Worm (Caenorhabditis elegans) whole organism, L4 larva: ENCODE data around the gene srd-46.

Experiments used
- F37D6.2 ChIP-seq: sonication (generic microtip); optimal IDR thresholded peaks from 2 replicates; lab custom pipeline; 2016; ENCODE audit warnings: mild to moderate bottlenecking, missing genetic modification characterization, missing compliant biosample characterization
- F49E8.2 ChIP-seq: sonication (generic microtip); optimal IDR thresholded peaks from 2 replicates; lab custom pipeline; 2016; ENCODE audit warnings: missing compliant biosample characterization, mild to moderate bottlenecking, missing genetic modification characterization, borderline replicate concordance
- Y105C5A.15 ChIP-seq: fragments of 200-800 bp; sonication (Bioruptor generic); IDR thresholded peaks from 2 replicates; pipeline ENCODE4 v1.3.6; 2022; ENCODE audit warnings: missing genetic modification characterization, missing compliant biosample characterization
- Y48G9A.11 ChIP-seq: fragments of 200-800 bp; sonication (Bioruptor generic); IDR thresholded peaks from 2 replicates; pipeline ENCODE4 v1.3.6; 2022; ENCODE audit warnings: missing genetic modification reagents, missing genetic modification characterization, missing compliant biosample characterization
- ZK337.2 ChIP-seq: fragments of 200-800 bp; sonication (Bioruptor generic); IDR thresholded peaks from 2 replicates; pipeline ENCODE4 v1.3.6; 2022; ENCODE audit warnings: missing genetic modification reagents, missing genetic modification characterization, missing compliant biosample characterization
- aha-1 ChIP-seq: fragments of 150-350 bp; peaks from one replicate; lab custom pipeline; 2014; ENCODE audit warnings: missing biosample characterization, missing genetic modification characterization
- aly-2 ChIP-seq: sonication (generic microtip); optimal IDR thresholded peaks from 2 replicates; lab custom pipeline; 2018; ENCODE audit warnings: missing biosample characterization, missing genetic modification characterization
- ceh-20 ChIP-seq: fragments of 200-800 bp; sonication (Bioruptor generic); IDR thresholded peaks from 2 replicates; pipeline ENCODE4 v1.3.6; 2022; ENCODE audit warnings: missing genetic modification reagents, missing genetic modification characterization, missing compliant biosample characterization
- ceh-28 ChIP-seq: fragments of 150-350 bp; optimal IDR thresholded peaks from 2 replicates; lab custom pipeline; 2014; ENCODE audit warnings: missing biosample characterization, missing genetic modification reagents, missing genetic modification characterization
- ceh-32 ChIP-seq: sonication (generic microtip); optimal IDR thresholded peaks from 2 replicates; lab custom pipeline; 2016; ENCODE audit warnings: mild to moderate bottlenecking, missing genetic modification characterization, missing compliant biosample characterization; ENCODE audit not compliant: poor library complexity
- ceh-44 ChIP-seq: fragments of 200-800 bp; sonication (Bioruptor generic); IDR thresholded peaks from 2 replicates; pipeline ENCODE4 v1.3.6; 2022; ENCODE audit warnings: missing genetic modification reagents, missing genetic modification characterization, missing compliant biosample characterization
- daf-16 ChIP-seq, 3 experiments: sonication (generic microtip); optimal IDR thresholded peaks; 2 replicates each; lab custom pipeline; 2016 to 2017; ENCODE audit warnings: missing genetic modification characterization in 3 of 3, missing genetic modification reagents in 3 of 3, mild to moderate bottlenecking in 2 of 3, missing compliant biosample characterization in 2 of 3, missing biosample characterization in 1 of 3, moderate library complexity in 1 of 3
- daf-19 ChIP-seq: fragments of 200-800 bp; sonication (Bioruptor generic); conservative IDR thresholded peaks from 2 replicates; pipeline ENCODE4 v1.3.6; 2022; ENCODE audit warnings: missing genetic modification characterization, missing compliant biosample characterization
- dve-1 ChIP-seq: sonication (generic microtip); optimal IDR thresholded peaks from 2 replicates; lab custom pipeline; 2017; ENCODE audit warnings: antibody characterized with exemption, mild to moderate bottlenecking, missing genetic modification characterization, missing compliant biosample characterization; ENCODE audit not compliant: insufficient read depth
- fkh-10 ChIP-seq: fragments of 150-350 bp; optimal IDR thresholded peaks from 2 replicates; lab custom pipeline; 2014; ENCODE audit warnings: missing biosample characterization, missing genetic modification reagents, missing genetic modification characterization
- hlh-11 ChIP-seq: fragments of 200-800 bp; sonication (Bioruptor generic); optimal IDR thresholded peaks from 2 replicates; lab custom pipeline; 2018; ENCODE audit warnings: mild to moderate bottlenecking, missing genetic modification characterization, missing compliant biosample characterization
- lin-15B ChIP-seq: fragments of 150-350 bp; sonication (generic microtip); optimal IDR thresholded peaks from 3 replicates; lab custom pipeline; 2014; ENCODE audit warnings: missing biosample characterization, missing genetic modification characterization
- lin-39 ChIP-seq: fragments of 150-350 bp; optimal IDR thresholded peaks from 2 replicates; lab custom pipeline; 2014; ENCODE audit warnings: missing biosample characterization, missing genetic modification reagents, missing genetic modification characterization
- lir-3 ChIP-seq: sonication (generic microtip); optimal IDR thresholded peaks from 2 replicates; lab custom pipeline; 2016; ENCODE audit warnings: mild to moderate bottlenecking, missing genetic modification characterization, missing compliant biosample characterization
- mdl-1 ChIP-seq, 2 experiments: fragments of 150-350 bp in 1 of 2; sonication (generic microtip) in 1 of 2; optimal IDR thresholded peaks; 2 replicates each; lab custom pipeline; 2014 to 2017; ENCODE audit warnings: missing biosample characterization in 2 of 2, missing genetic modification characterization in 2 of 2
- mes-2 ChIP-seq: sonication (generic microtip); optimal IDR thresholded peaks from 2 replicates; lab custom pipeline; 2016; ENCODE audit warnings: missing genotype, mild to moderate bottlenecking, missing genetic modification characterization, missing compliant biosample characterization; ENCODE audit not compliant: poor library complexity, severe bottlenecking
- mxl-2 ChIP-seq: fragments of 200-800 bp; sonication (Bioruptor generic); conservative IDR thresholded peaks from 2 replicates; pipeline ENCODE4 v1.3.6; 2022; ENCODE audit warnings: missing genetic modification reagents, missing genetic modification characterization, missing compliant biosample characterization
- nhr-25 ChIP-seq: sonication (generic microtip); optimal IDR thresholded peaks from 2 replicates; lab custom pipeline; 2017; ENCODE audit warnings: missing genetic modification characterization, mild to moderate bottlenecking, missing compliant biosample characterization, antibody characterized with exemption, moderate library complexity, borderline replicate concordance; ENCODE audit not compliant: insufficient read depth
- nhr-28 ChIP-seq: fragments of 150-350 bp; optimal IDR thresholded peaks from 2 replicates; lab custom pipeline; 2014; ENCODE audit warnings: missing biosample characterization, missing genetic modification characterization
- php-3 ChIP-seq: fragments of 200-800 bp; sonication (Bioruptor generic); IDR thresholded peaks from 2 replicates; pipeline ENCODE4 v1.3.6; 2022; ENCODE audit warnings: missing genetic modification reagents, missing genetic modification characterization, missing compliant biosample characterization
- pqm-1 ChIP-seq: sonication (generic microtip); optimal IDR thresholded peaks from 2 replicates; lab custom pipeline; 2017; ENCODE audit warnings: missing biosample characterization, missing genetic modification characterization
- saeg-2 ChIP-seq: fragments of 200-800 bp; sonication (Bioruptor generic); IDR thresholded peaks from 2 replicates; pipeline ENCODE4 v1.3.6; 2022; ENCODE audit warnings: missing genetic modification reagents, missing genetic modification characterization, missing compliant biosample characterization
- spr-1 ChIP-seq: sonication (generic microtip); optimal IDR thresholded peaks from 2 replicates; lab custom pipeline; 2016; ENCODE audit warnings: mild to moderate bottlenecking, missing genetic modification characterization, missing compliant biosample characterization
- unc-39 ChIP-seq: sonication (generic microtip); optimal IDR thresholded peaks from 2 replicates; lab custom pipeline; 2017; ENCODE audit warnings: missing biosample characterization, missing genetic modification characterization
- unc-62 ChIP-seq, 3 experiments: fragments of 150-350 bp in 1 of 3; sonication (generic microtip); optimal IDR thresholded peaks in 2 of 3; peaks in 1 of 3; 1 replicate in 1 of 3; 2 replicates in 2 of 3; lab custom pipeline; 2014 to 2017; ENCODE audit warnings: missing biosample characterization in 3 of 3, missing genetic modification characterization in 3 of 3, missing genetic modification reagents in 3 of 3, missing genotype in 1 of 3
- vab-7 ChIP-seq: fragments of 200-800 bp; sonication (Bioruptor generic); IDR thresholded peaks from 2 replicates; pipeline ENCODE4 v1.3.6; 2022; ENCODE audit warnings: missing genetic modification reagents, missing genetic modification characterization, missing compliant biosample characterization
- zfp-2 ChIP-seq: sonication (generic microtip); optimal IDR thresholded peaks from 2 replicates; lab custom pipeline; 2016; ENCODE audit warnings: mild to moderate bottlenecking, missing genetic modification characterization, missing compliant biosample characterization
- zfp-3 ChIP-seq: fragments of 200-800 bp; sonication (Bioruptor generic); conservative IDR thresholded peaks from 2 replicates; pipeline ENCODE4 v1.3.6; 2022; ENCODE audit warnings: missing genetic modification reagents, missing genetic modification characterization, missing compliant biosample characterization
- zip-11 ChIP-seq: fragments of 200-800 bp; sonication (Bioruptor generic); IDR thresholded peaks from 2 replicates; pipeline ENCODE4 v1.3.6; 2022; ENCODE audit warnings: missing genetic modification characterization, missing compliant biosample characterization
- zip-2 ChIP-seq: fragments of 150-350 bp; optimal IDR thresholded peaks from 2 replicates; lab custom pipeline; 2014; ENCODE audit warnings: missing biosample characterization, missing genetic modification characterization

Gene srd-46

DNA sequence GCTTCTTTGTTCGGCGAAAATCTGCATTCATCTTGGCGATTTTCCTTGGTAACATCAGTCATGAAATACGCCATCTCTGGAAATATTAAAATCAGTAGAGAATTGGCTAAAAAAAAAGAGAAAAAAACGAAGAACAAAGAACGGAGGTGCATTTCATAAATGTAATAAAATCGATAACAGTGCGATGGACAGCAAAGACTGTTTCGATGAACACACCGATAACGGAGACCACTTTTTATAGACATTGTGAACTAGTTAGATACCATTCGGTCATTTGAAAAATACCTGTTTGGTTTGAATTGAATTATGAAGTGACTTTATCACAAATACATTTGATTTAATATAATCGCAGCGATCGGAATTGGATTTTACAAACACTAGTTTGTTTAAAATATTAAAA, 21.0 kb downstream of the srd-46 start, which contains the start of gene F42F12.4:
Gene F42F12.4 (minus strand): TSS at position 76 of the 400 bp plus-strand sequence.
- TF ChIP-seq F49E8.2 (no peak), zfp-2 (tag; lab: Kevin White, UChicago) (no peak), dve-1 (peak; percentile 26), mes-2 (tag; lab: Kevin White, UChicago) (no peak), hlh-11 (tag; lab: Kevin White, UChicago) (peak; percentile 0), lin-39 (tag; lab: Kevin White, UChicago) (no peak), unc-62 (GFP tag; optimal IDR thresholded peaks at IDR 0.05 in 1 of 2; lab: Kevin White, UChicago) (peak in 1 of 2 experiments; percentile 12), unc-62 (tag; optimal IDR thresholded peaks at IDR 0.05; lab: Kevin White, UChicago) (no peak), aha-1 (tag; lab: Kevin White, UChicago) (no peak), nhr-28 (tag; lab: Kevin White, UChicago) (peak; percentile 51), ceh-44 (GFP tag; lab: Robert Waterston, UW) (no peak), ceh-28 (tag; lab: Kevin White, UChicago) (peak; percentile 7), lin-15B (no peak), zip-11 (GFP tag; lab: Robert Waterston, UW) (no peak), F37D6.2 (tag; lab: Kevin White, UChicago) (no peak), pqm-1 (tag; lab: Kevin White, UChicago) (peak; percentile 46), php-3 (GFP tag; lab: Robert Waterston, UW) (peak; percentile 15; the same call in 1 of the 2 replicates), daf-16 (GFP tag; optimal IDR thresholded peaks at IDR 0.05; lab: Kevin White, UChicago) (no peak), daf-16 (tag; optimal IDR thresholded peaks at IDR 0.05; lab: Kevin White, UChicago) (peak; percentile 22), saeg-2 (GFP tag; lab: Robert Waterston, UW) (no peak), zfp-3 (GFP tag; lab: Robert Waterston, UW) (no peak), zip-2 (tag; lab: Kevin White, UChicago) (no peak), ZK337.2 (GFP tag; lab: Robert Waterston, UW) (no peak), mxl-2 (no peak), fkh-10 (GFP tag; lab: Kevin White, UChicago) (no peak)
- TF ChIP-seq, all 104 proteins: peak for 8

DNA sequence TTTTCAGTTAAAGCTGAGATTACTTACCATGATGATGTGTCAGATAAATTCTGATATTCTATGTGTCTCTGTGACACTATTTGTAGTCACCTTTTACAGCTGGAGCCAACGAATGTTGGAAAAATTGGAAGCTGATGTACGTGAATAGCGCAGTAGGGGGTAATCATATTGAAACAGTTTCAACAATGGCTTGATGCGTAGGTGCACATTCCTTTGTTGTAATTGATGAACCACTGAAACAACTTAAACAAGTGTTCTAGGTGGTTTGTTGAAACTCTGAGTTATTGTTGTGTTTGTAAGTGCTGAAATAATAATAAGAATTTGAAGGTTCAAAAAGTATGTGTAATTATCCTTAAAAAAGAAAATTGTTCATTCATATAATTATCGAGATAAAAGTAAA, 24.7 kb downstream of the srd-46 start, which contains the start of gene nspc-12:
Gene nspc-12 (minus strand): TSS at position 101 of the 400 bp plus-strand sequence.
- TF ChIP-seq hlh-11 (tag; lab: Kevin White, UChicago) (no peak), daf-19 (GFP tag; lab: Robert Waterston, UW) (no peak), aha-1 (tag; lab: Kevin White, UChicago) (no peak), vab-7 (GFP tag; lab: Robert Waterston, UW) (no peak), ceh-20 (GFP tag; lab: Robert Waterston, UW) (no peak), ZK337.2 (GFP tag; lab: Robert Waterston, UW) (no peak), mdl-1 (tag; optimal IDR thresholded peaks at IDR 0.05; lab: Kevin White, UChicago) (no peak), unc-39 (tag; lab: Kevin White, UChicago) (no peak), mes-2 (tag; lab: Kevin White, UChicago) (no peak), spr-1 (no peak), lir-3 (tag; lab: Kevin White, UChicago) (no peak)

DNA sequence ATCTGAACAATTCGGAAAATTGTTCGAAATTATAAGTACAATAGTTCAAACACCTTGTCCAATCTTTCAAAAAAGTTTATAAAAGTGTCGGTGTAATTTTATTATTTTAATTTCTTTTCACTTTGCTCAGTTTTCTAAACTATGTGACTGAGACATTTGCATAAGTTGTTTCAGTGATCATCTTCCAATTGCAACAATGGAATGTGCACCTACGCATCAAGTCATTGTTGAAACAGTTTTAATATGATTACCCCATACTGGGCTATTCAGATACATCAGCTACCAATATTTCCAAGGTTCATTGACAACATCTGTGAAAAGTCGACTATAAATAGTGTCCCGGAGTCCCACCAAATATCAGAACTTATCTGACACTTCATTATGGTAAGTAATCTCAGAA, 25.2 kb downstream of the srd-46 start, which contains the start of gene nspc-13:
Gene nspc-13 (plus strand): TSS at position 301 of the 400 bp plus-strand sequence.
- TF ChIP-seq unc-62 (GFP tag; optimal IDR thresholded peaks at IDR 0.05 in 1 of 2; lab: Kevin White, UChicago), result peak in 1 of 2 experiments; percentile 12
- no peak for TF ChIP-seq unc-62 (tag; optimal IDR thresholded peaks at IDR 0.05; lab: Kevin White, UChicago)
- no peak for TF ChIP-seq Y105C5A.15 (GFP tag; lab: Robert Waterston, UW)
- TF ChIP-seq F37D6.2 (tag; lab: Kevin White, UChicago), result no peak
- TF ChIP-seq nhr-25 (tag; lab: Kevin White, UChicago), result no peak

DNA sequence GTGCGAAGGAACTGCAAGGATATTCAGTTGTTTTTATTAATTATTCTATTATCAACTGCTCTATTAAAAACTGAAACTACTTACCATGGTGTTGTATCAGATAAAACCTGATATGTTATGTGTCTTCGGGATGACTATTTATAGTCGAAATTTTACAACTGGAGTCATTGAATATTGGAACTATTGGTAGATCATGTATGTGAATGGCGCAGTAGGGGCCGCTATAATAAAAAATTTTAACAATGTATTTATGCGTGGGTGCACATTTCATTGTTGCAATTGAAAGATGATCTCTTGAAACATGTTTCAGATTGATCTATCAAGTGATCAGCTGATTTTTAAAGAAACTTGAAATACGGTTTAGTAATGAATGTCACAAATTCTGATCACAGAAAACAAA, 27.1 kb downstream of the srd-46 start, which contains the start of gene nspc-14:
Gene nspc-14 (minus strand): TSS at position 101 of the 400 bp plus-strand sequence.
- TF ChIP-seq zip-2 (tag; lab: Kevin White, UChicago) (no peak), lir-3 (tag; lab: Kevin White, UChicago) (no peak), Y48G9A.11 (GFP tag; lab: Robert Waterston, UW) (no peak), ceh-32 (no peak), F49E8.2 (no peak), aly-2 (tag; lab: Kevin White, UChicago) (no peak)
